Worm (Caenorhabditis elegans) whole organism, L2 larva: ENCODE results near the gene C45G9.8.
"Not testable (repeated sequence)": the region's sequence is repeated elsewhere in the genome, so short reads cannot be mapped to it uniquely, and the experiment has no call there.

Experiments
- C34F6.9 ChIP-seq: fragments of 150-350 bp; optimal IDR thresholded peaks from 2 replicates; lab custom pipeline; 2014; ENCODE audit warnings: missing biosample characterization, missing genetic modification characterization
- F13H6.1 ChIP-seq: sonication (generic microtip); optimal IDR thresholded peaks from 2 replicates; lab custom pipeline; 2016; ENCODE audit warnings: missing genetic modification characterization, missing compliant biosample characterization
- Y55F3AM.14 ChIP-seq: fragments of 200-800 bp; sonication (Bioruptor generic); optimal IDR thresholded peaks from 2 replicates; lab custom pipeline; 2018; ENCODE audit warnings: mild to moderate bottlenecking, missing genetic modification characterization, missing compliant biosample characterization
- ZK546.5 ChIP-seq: sonication (generic microtip); optimal IDR thresholded peaks from 2 replicates; lab custom pipeline; 2017; ENCODE audit warnings: missing biosample characterization, missing genetic modification characterization
- alr-1 ChIP-seq: fragments of 150-350 bp; optimal IDR thresholded peaks from 2 replicates; lab custom pipeline; 2014; ENCODE audit warnings: missing biosample characterization, missing genetic modification characterization
- aly-2 ChIP-seq: fragments of 150-350 bp; optimal IDR thresholded peaks from 2 replicates; lab custom pipeline; 2014; ENCODE audit warnings: missing biosample characterization, missing genetic modification characterization
- ama-1 ChIP-seq: fragments of 150-350 bp; optimal IDR thresholded peaks from 2 replicates; lab custom pipeline; 2018; ENCODE audit warnings: inconsistent platforms
- ceh-16 ChIP-seq: fragments of 150-350 bp; optimal IDR thresholded peaks from 2 replicates; lab custom pipeline; 2014; ENCODE audit warnings: missing biosample characterization, missing genetic modification characterization
- ceh-82 ChIP-seq: fragments of 150-350 bp; optimal IDR thresholded peaks from 2 replicates; lab custom pipeline; 2014; ENCODE audit warnings: missing biosample characterization, missing genetic modification characterization
- crh-2 ChIP-seq: sonication (generic microtip); optimal IDR thresholded peaks from 2 replicates; lab custom pipeline; 2017; ENCODE audit warnings: missing biosample characterization, missing genetic modification characterization
- dmd-4 ChIP-seq: sonication (generic microtip); optimal IDR thresholded peaks from 2 replicates; lab custom pipeline; 2017; ENCODE audit warnings: missing biosample characterization, missing genetic modification characterization
- egl-27 ChIP-seq: sonication (generic microtip); optimal IDR thresholded peaks from 3 replicates; lab custom pipeline; 2017; ENCODE audit warnings: missing biosample characterization, missing genetic modification reagents, missing genetic modification characterization
- elt-3 ChIP-seq: sonication (generic microtip); optimal IDR thresholded peaks from 2 replicates; lab custom pipeline; 2017; ENCODE audit warnings: missing biosample characterization, missing genetic modification characterization
- fos-1 ChIP-seq: fragments of 150-350 bp; optimal IDR thresholded peaks from 2 replicates; lab custom pipeline; 2014; ENCODE audit warnings: missing biosample characterization, missing genetic modification characterization
- gmeb-1 ChIP-seq: fragments of 150-350 bp; optimal IDR thresholded peaks from 2 replicates; lab custom pipeline; 2014; ENCODE audit warnings: missing biosample characterization, missing genetic modification characterization
- lin-11 ChIP-seq: fragments of 150-350 bp; sonication (generic microtip); optimal IDR thresholded peaks from 2 replicates; lab custom pipeline; 2014; ENCODE audit warnings: missing biosample characterization, missing genetic modification characterization, inconsistent platforms, mixed read lengths
- lin-13 ChIP-seq: fragments of 150-350 bp; optimal IDR thresholded peaks from 2 replicates; lab custom pipeline; 2014; ENCODE audit warnings: missing biosample characterization, missing genetic modification reagents, missing genetic modification characterization
- lsy-2 ChIP-seq, 2 experiments: fragments of 150-350 bp in 1 of 2; sonication (generic microtip) in 1 of 2; optimal IDR thresholded peaks; 2 replicates each; lab custom pipeline; 2014 to 2017; ENCODE audit warnings: missing biosample characterization in 2 of 2, missing genetic modification characterization in 2 of 2
- mab-5 ChIP-seq: fragments of 150-350 bp; optimal IDR thresholded peaks from 2 replicates; lab custom pipeline; 2014; ENCODE audit warnings: missing biosample characterization, missing genetic modification characterization
- mdl-1 ChIP-seq, 2 experiments: fragments of 150-350 bp in 1 of 2; sonication (generic microtip) in 1 of 2; optimal IDR thresholded peaks; 2 replicates each; lab custom pipeline; 2017; ENCODE audit warnings: missing biosample characterization in 2 of 2, missing genetic modification characterization in 2 of 2
- nhr-10 ChIP-seq: sonication (generic microtip); optimal IDR thresholded peaks from 2 replicates; lab custom pipeline; 2017; ENCODE audit warnings: missing biosample characterization, missing genetic modification characterization
- nhr-11 ChIP-seq: fragments of 150-350 bp; optimal IDR thresholded peaks from 2 replicates; lab custom pipeline; 2014; ENCODE audit warnings: missing biosample characterization, missing genetic modification characterization
- nhr-12 ChIP-seq: fragments of 150-350 bp; optimal IDR thresholded peaks from 2 replicates; lab custom pipeline; 2014; ENCODE audit warnings: missing biosample characterization, missing genetic modification characterization
- nhr-129 ChIP-seq: fragments of 150-350 bp; optimal IDR thresholded peaks from 2 replicates; lab custom pipeline; 2014; ENCODE audit warnings: missing biosample characterization, missing genetic modification characterization
- nhr-21 ChIP-seq: fragments of 150-350 bp; optimal IDR thresholded peaks from 2 replicates; lab custom pipeline; 2014; ENCODE audit warnings: missing biosample characterization, missing genetic modification characterization
- nhr-23 ChIP-seq: fragments of 150-350 bp; optimal IDR thresholded peaks from 2 replicates; lab custom pipeline; 2014; ENCODE audit warnings: missing biosample characterization, missing genetic modification reagents, missing genetic modification characterization
- nhr-25 ChIP-seq: fragments of 150-350 bp; sonication (generic microtip); optimal IDR thresholded peaks from 3 replicates; lab custom pipeline; 2014; ENCODE audit warnings: missing biosample characterization, missing genetic modification characterization
- nhr-77 ChIP-seq: fragments of 150-350 bp; optimal IDR thresholded peaks from 2 replicates; lab custom pipeline; 2014; ENCODE audit warnings: missing biosample characterization, missing genetic modification characterization
- sem-4 ChIP-seq: fragments of 150-350 bp; optimal IDR thresholded peaks from 2 replicates; lab custom pipeline; 2014; ENCODE audit warnings: missing biosample characterization, missing genetic modification reagents, missing genetic modification characterization
- skn-1 ChIP-seq: sonication (generic microtip); optimal IDR thresholded peaks from 2 replicates; lab custom pipeline; 2017; ENCODE audit warnings: missing biosample characterization, missing genetic modification characterization
- sma-3 ChIP-seq: sonication (generic microtip); optimal IDR thresholded peaks from 2 replicates; lab custom pipeline; 2016; ENCODE audit warnings: missing genetic modification reagents, missing genetic modification characterization, missing compliant biosample characterization
- sma-9 ChIP-seq, 2 experiments: fragments of 150-350 bp in 1 of 2; sonication (generic microtip) in 1 of 2; optimal IDR thresholded peaks; 2 replicates each; lab custom pipeline; 2014 to 2016; ENCODE audit warnings: missing genetic modification characterization in 2 of 2, mild to moderate bottlenecking in 1 of 2, missing biosample characterization in 1 of 2, missing compliant biosample characterization in 1 of 2, missing genetic modification reagents in 1 of 2, moderate library complexity in 1 of 2
- snpc-4 ChIP-seq: fragments of 150-350 bp; optimal IDR thresholded peaks from 2 replicates; lab custom pipeline; 2014; ENCODE audit warnings: missing biosample characterization, missing genetic modification characterization
- unc-55 ChIP-seq: fragments of 150-350 bp; sonication (generic microtip); optimal IDR thresholded peaks from 3 replicates; lab custom pipeline; 2014; ENCODE audit warnings: missing biosample characterization, missing genetic modification reagents, missing genetic modification characterization
- ztf-4 ChIP-seq: fragments of 150-350 bp; optimal IDR thresholded peaks from 2 replicates; lab custom pipeline; 2014; ENCODE audit warnings: missing biosample characterization, missing genetic modification characterization

Gene C45G9.8

DNA sequence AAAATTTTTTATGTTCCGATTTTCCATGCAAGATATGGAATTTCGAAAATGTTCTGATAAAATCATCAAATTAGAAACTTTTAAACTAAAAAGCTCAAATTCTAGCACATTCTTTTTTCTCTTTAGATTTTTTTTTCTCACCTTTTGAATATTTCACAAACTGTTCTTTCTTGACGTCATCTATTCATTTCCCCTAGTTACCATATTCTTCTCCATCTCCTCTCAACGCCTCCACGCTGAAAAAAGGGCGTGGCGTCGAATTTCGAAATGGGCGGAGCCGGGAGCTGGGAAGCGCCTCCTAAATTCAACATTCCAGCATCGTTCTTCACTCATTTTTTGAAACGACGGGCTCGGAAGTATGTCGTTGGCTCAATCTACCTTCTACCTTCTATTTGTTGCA lies 11.3 kb downstream of the C45G9.8 start, which contains the start of gene nlp-43:
nlp-43 (plus strand) TSS at position 301 of the 400 bp plus-strand sequence.
- TF ChIP-seq skn-1 (no peak), mab-5 (tag; lab: Kevin White, UChicago) (no peak), ama-1 (lab: Kevin White, UChicago) (no peak), nhr-10 (tag; lab: Kevin White, UChicago) (no peak), ceh-16 (tag; lab: Kevin White, UChicago) (no peak), crh-2 (tag; lab: Kevin White, UChicago) (no peak), nhr-12 (tag; lab: Kevin White, UChicago) (no peak), F13H6.1 (no peak), gmeb-1 (tag; lab: Kevin White, UChicago) (no peak), nhr-23 (no peak), nhr-21 (tag; lab: Kevin White, UChicago) (no peak), egl-27 (tag; lab: Kevin White, UChicago) (no peak), nhr-77 (no peak), elt-3 (tag; lab: Kevin White, UChicago) (no peak), nhr-11 (tag; lab: Kevin White, UChicago) (no peak)

DNA sequence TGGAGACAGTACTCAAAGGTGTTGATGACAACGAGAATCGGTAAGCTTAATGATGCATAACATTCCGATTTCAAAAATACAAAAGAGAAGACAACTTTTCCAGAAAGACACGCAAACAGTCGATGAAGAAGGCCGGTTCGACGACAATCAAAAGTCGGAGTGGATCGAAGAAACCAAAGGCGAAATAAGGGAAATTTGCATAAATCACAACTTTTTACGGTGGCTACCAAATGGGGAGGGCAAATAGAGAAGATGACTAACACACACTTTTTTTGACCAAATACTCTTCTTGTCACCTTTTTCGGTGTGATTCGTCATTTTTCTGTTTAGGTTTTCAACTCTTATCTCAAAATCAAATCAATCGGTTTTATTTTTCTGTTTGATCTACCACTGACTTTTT lies 17.3 kb downstream of the C45G9.8 start, which contains the start of gene C45G9.6:
C45G9.6 (plus strand) TSS at position 301 of the 400 bp plus-strand sequence.
- TF ChIP-seq fos-1, result no peak
- no peak for TF ChIP-seq crh-2 (tag; lab: Kevin White, UChicago)
- no peak for TF ChIP-seq ZK546.5 (tag; lab: Kevin White, UChicago)
- TF ChIP-seq elt-3 (tag; lab: Kevin White, UChicago), result no peak
- TF ChIP-seq alr-1 (tag; lab: Kevin White, UChicago), result no peak
- TF ChIP-seq sma-9 (GFP tag; optimal IDR thresholded peaks at IDR 0.05; lab: Kevin White, UChicago), result no peak
- no peak for TF ChIP-seq sma-9 (tag; optimal IDR thresholded peaks at IDR 0.05; lab: Kevin White, UChicago)
- TF ChIP-seq ceh-82 (tag; lab: Kevin White, UChicago), result no peak
- no peak for TF ChIP-seq dmd-4 (tag; lab: Kevin White, UChicago)
- no peak for TF ChIP-seq ceh-16 (tag; lab: Kevin White, UChicago)
- TF ChIP-seq aly-2 (tag; lab: Kevin White, UChicago), result no peak

DNA sequence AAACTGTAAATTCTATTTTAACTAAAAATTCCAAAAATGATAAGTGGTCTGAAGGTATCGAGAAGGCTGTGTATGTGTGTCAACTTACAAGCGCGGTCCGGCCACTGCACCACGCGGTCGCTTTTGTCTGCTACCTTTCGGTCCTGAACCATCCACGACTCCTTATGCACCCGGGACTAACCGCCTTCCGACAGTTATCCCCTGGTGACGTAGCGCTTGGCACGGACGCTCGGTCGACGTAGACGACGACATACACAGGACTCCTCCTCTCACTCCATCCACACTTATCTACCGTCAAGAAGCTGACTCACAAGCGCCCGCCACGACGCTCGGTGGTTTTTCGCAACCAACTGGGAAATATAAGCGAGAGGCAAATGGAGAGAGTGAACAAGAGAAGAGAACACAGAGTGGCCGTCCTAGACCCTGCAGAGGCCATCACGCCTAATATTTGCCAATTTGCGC lies 22.0 kb downstream of the C45G9.8 start:
- TF ChIP-seq ztf-4 (tag; lab: Kevin White, UChicago) (peak; percentile 28), mab-5 (tag; lab: Kevin White, UChicago) (peak; percentile 7), mdl-1 (tag; optimal IDR thresholded peaks at IDR 0.05; lab: Kevin White, UChicago) (peak in 1 of 2 experiments; percentile 43), lin-11 (tag; lab: Kevin White, UChicago) (peak; percentile 49), sma-9 (GFP tag; optimal IDR thresholded peaks at IDR 0.05; lab: Kevin White, UChicago) (peak; percentile 50), F13H6.1 (peak; percentile 89), sma-3 (GFP tag; lab: Kevin White, UChicago) (peak; percentile 75), snpc-4 (tag; lab: Kevin White, UChicago) (peak; percentile 27), egl-27 (tag; lab: Kevin White, UChicago) (peak; percentile 24), nhr-129 (tag; lab: Kevin White, UChicago) (peak; percentile 49), nhr-21 (tag; lab: Kevin White, UChicago) (peak; percentile 77), nhr-25 (peak; percentile 50), fos-1 (peak; percentile 88), sem-4 (tag; lab: Kevin White, UChicago) (peak; percentile 47), C34F6.9 (tag; lab: Kevin White, UChicago) (peak; percentile 30), gmeb-1 (tag; lab: Kevin White, UChicago) (peak; percentile 47), crh-2 (tag; lab: Kevin White, UChicago) (peak; percentile 77), unc-55 (peak; percentile 45), lsy-2 (tag; optimal IDR thresholded peaks at IDR 0.05; lab: Kevin White, UChicago) (peak; percentile 66 to 72), lin-13 (GFP tag; lab: Kevin White, UChicago) (peak; percentile 76), Y55F3AM.14 (peak; percentile 70)
- not testable (repeated sequence) for TF ChIP-seq sma-9 (tag; optimal IDR thresholded peaks at IDR 0.05; lab: Kevin White, UChicago)

DNA sequence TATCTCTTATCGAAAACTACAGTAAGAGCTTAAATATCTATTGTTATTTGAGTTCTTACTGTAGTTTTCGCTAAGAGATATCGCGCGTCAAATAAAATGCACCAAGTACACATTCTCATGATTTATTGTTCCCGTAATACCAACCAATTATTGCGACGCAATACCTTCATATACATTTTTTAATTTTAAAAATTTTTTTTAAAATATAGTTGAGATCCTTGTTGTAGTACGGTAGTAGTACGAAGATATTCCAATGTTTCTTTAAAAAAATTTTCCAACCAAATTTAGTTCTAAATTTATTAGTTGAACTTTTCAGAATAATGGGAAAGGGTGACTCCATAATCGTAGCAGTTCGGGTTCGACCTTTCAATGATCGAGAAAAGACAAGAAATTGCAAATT lies 22.8 kb downstream of the C45G9.8 start, which contains the start of gene klp-6:
klp-6 (plus strand) TSS at position 301 of the 400 bp plus-strand sequence.
- TF ChIP-seq lin-11 (tag; lab: Kevin White, UChicago) (no peak), skn-1 (no peak), ZK546.5 (tag; lab: Kevin White, UChicago) (no peak), sma-9 (GFP tag; optimal IDR thresholded peaks at IDR 0.05; lab: Kevin White, UChicago) (no peak), sma-9 (tag; optimal IDR thresholded peaks at IDR 0.05; lab: Kevin White, UChicago) (no peak), fos-1 (no peak), nhr-21 (tag; lab: Kevin White, UChicago) (no peak), Y55F3AM.14 (no peak)
